Worm (Caenorhabditis elegans) whole organism, L4/young adult: ENCODE measurements around the gene F46C5.4.

Experiments
- W03F9.2 ChIP-seq: fragments of 150-350 bp; optimal IDR thresholded peaks from 2 replicates; lab custom pipeline; 2014; ENCODE audit warnings: missing biosample characterization, missing genetic modification characterization
- dao-5 ChIP-seq: sonication (generic microtip); optimal IDR thresholded peaks from 2 replicates; lab custom pipeline; 2016; ENCODE audit warnings: missing genotype, missing genetic modification characterization, moderate library complexity, missing compliant biosample characterization
- him-1 ChIP-seq: sonication (generic microtip); optimal IDR thresholded peaks from 2 replicates; lab custom pipeline; 2016; ENCODE audit warnings: missing genotype, missing genetic modification reagents, missing genetic modification characterization, missing compliant biosample characterization

DNA sequence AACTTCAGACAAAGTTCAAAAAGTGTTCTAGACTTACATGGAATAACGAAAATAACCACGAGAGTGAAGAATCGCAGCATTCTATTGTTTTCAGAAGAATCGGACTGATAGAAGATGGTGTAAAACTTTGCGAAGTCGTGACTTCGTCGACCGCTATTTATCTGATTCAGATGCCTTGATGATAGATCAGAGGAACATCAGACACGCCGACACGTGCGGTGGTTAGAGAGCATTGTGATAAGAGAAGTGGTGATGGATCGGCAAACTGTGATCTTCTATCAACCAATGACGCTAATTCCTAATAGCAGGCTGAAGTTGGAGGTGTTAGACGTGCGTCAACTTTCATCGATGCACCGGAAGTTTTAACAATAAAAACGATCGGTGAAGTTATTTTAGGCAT is 17.6 kb upstream of the F46C5.4 start:
- TF ChIP-seq him-1, result no peak
- no peak for TF ChIP-seq dao-5 (tag; lab: Kevin White, UChicago)
- no peak for TF ChIP-seq W03F9.2 (tag; lab: Kevin White, UChicago)
